Fruit fly (Drosophila melanogaster): ENCODE data around the gene CG16758.

Gene CG16758

dm6 chr3L:2531386-2532176 is 28.2 kb upstream of the CG16758 start:
- TF ChIP-seq EcR (GFP tag; optimal IDR thresholded peaks at IDR 0.05), result no peak
- TF ChIP-seq psq (optimal IDR thresholded peaks at IDR 0.05), result no peak
- no peak for TF ChIP-seq Dll (optimal IDR thresholded peaks at IDR 0.05)
- TF ChIP-seq pan (optimal IDR thresholded peaks at IDR 0.05), result no peak
- TF ChIP-seq CG8478 (optimal IDR thresholded peaks at IDR 0.05), result no peak
- TF ChIP-seq usp (GFP tag; optimal IDR thresholded peaks at IDR 0.05), result no peak

dm6 chr3L:2530635-2531034 is 27.2 kb upstream of the CG16758 start:
- TF ChIP-seq EcR (GFP tag; optimal IDR thresholded peaks at IDR 0.05) (no peak), psq (optimal IDR thresholded peaks at IDR 0.05) (no peak), pan (optimal IDR thresholded peaks at IDR 0.05) (no peak), usp (GFP tag; optimal IDR thresholded peaks at IDR 0.05) (no peak), CG8478 (optimal IDR thresholded peaks at IDR 0.05) (no peak)

dm6 chr3L:2530090-2530489 is 26.7 kb upstream of the CG16758 start:
- no peak for TF ChIP-seq psq (optimal IDR thresholded peaks at IDR 0.05)
- no peak for TF ChIP-seq usp (GFP tag; optimal IDR thresholded peaks at IDR 0.05)
- no peak for TF ChIP-seq CG8478 (optimal IDR thresholded peaks at IDR 0.05)
- no peak for TF ChIP-seq Dll (optimal IDR thresholded peaks at IDR 0.05)
- no peak for TF ChIP-seq EcR (GFP tag; optimal IDR thresholded peaks at IDR 0.05)
- TF ChIP-seq pan (optimal IDR thresholded peaks at IDR 0.05), result no peak

dm6 chr3L:2526873-2527272 is 23.5 kb upstream of the CG16758 start, which contains the start of gene CG32295:
Gene CG32295 (minus strand): TSS chr3L:2526973.
- TF ChIP-seq psq (optimal IDR thresholded peaks at IDR 0.05) (no peak), EcR (GFP tag; optimal IDR thresholded peaks at IDR 0.05) (no peak), CG8478 (optimal IDR thresholded peaks at IDR 0.05) (no peak), Dll (optimal IDR thresholded peaks at IDR 0.05) (no peak), pan (optimal IDR thresholded peaks at IDR 0.05) (no peak), usp (GFP tag; optimal IDR thresholded peaks at IDR 0.05) (no peak)

DNA sequence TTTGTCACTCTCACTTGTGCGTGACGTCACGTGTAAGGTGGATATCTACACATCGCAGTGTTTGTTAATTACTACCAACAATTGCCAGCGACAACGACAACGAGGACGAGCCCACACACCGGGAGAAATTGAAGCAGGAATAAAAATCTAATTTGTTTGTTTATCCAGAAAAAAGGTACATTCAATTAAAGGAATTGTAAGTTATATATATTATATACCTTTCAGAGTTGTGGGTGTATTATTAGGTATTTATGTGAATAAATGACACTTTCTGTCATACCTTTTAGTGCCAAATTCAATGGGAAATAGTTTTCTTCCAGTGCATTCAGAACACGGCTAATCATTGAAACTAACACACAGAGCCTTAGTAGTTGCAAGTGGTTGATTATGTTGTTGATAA is 11.8 kb upstream of the CG16758 start:
- TF ChIP-seq usp (GFP tag; optimal IDR thresholded peaks at IDR 0.05) (no peak), pan (optimal IDR thresholded peaks at IDR 0.05) (no peak), CG8478 (optimal IDR thresholded peaks at IDR 0.05) (no peak), Dll (optimal IDR thresholded peaks at IDR 0.05) (no peak), psq (optimal IDR thresholded peaks at IDR 0.05) (no peak), EcR (GFP tag; optimal IDR thresholded peaks at IDR 0.05) (no peak)

dm6 chr3L:2504796-2505195 is 1.4 kb upstream of the CG16758 start:
- no peak for TF ChIP-seq CG8478 (optimal IDR thresholded peaks at IDR 0.05)
- no peak for TF ChIP-seq usp (GFP tag; optimal IDR thresholded peaks at IDR 0.05)
- TF ChIP-seq pan (optimal IDR thresholded peaks at IDR 0.05), result no peak
- no peak for TF ChIP-seq EcR (GFP tag; optimal IDR thresholded peaks at IDR 0.05)
- no peak for TF ChIP-seq Dll (optimal IDR thresholded peaks at IDR 0.05)
- no peak for TF ChIP-seq psq (optimal IDR thresholded peaks at IDR 0.05)

DNA sequence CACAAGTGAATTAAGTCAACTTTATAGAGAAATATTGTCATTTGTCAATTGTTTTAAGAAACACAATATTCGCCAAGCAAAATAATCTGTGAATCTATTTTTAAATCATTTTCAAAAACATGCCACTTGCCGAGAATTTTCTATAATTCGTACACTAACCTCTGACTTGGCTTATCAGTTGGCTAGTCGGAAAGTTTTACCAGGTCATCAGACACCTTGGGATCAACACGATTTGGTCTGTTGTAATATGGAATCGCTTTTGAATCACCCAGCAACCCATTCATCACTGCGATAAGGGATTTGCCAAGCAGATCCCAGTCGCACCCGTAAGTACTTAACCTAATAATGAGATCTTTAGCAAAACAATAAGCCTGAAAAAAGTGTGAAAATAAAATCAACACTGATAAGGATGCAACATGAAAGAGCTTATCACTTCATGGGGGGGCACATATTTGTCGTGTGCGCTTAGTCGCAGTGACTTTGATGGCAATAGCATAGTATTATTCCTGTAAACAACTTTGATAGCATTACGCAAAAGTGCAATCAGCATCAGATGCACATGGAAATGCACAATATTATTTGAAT is 717 bp upstream of the CG16758 start:
- TF ChIP-seq usp (GFP tag; optimal IDR thresholded peaks at IDR 0.05) (no peak), pan (optimal IDR thresholded peaks at IDR 0.05) (no peak), psq (optimal IDR thresholded peaks at IDR 0.05) (no peak), CG8478 (optimal IDR thresholded peaks at IDR 0.05) (no peak), Dll (optimal IDR thresholded peaks at IDR 0.05) (no peak), EcR (GFP tag; optimal IDR thresholded peaks at IDR 0.05) (no peak)

DNA sequence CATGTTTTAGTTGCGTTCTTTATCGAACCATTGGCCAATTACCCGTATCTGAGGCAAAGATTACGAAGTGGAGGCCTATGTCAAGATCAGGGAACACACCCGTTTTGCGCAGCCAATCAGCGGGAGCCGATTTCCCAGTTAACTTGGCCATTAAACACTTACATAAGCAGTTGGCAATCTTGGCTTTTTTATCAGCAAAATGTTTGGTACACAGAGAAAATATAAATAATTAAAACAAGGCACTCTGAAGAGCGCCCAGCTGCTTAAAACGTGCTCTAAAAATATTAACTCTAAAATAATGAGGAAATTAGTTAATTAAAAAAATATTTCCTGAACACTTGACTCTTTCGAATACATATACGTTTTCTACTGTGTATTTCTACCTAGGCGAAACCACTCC is 1.6 kb downstream of the CG16758 start:
- TF ChIP-seq psq (optimal IDR thresholded peaks at IDR 0.05), result no peak
- TF ChIP-seq pan (optimal IDR thresholded peaks at IDR 0.05), result no peak
- no peak for TF ChIP-seq EcR (GFP tag; optimal IDR thresholded peaks at IDR 0.05)
- TF ChIP-seq usp (GFP tag; optimal IDR thresholded peaks at IDR 0.05), result no peak
- TF ChIP-seq Dll (optimal IDR thresholded peaks at IDR 0.05), result no peak
- no peak for TF ChIP-seq CG8478 (optimal IDR thresholded peaks at IDR 0.05)

DNA sequence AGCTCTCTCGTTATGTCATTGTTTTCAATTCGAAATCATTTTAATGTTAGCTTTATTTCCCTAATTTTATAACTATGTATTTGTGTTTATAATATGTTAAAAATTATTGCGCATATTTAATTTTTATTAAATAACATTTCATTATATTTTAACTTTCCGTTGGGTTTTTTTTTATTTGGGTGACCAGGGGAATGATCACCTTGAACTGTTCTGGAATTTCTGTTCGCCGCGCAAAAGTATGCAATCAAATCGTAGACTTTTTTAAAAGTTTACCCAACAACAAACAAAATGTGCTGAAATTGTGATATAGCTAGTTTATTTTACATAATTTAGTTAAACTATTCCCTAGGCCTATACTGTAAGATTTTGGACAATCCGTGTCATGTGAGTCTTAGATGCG is 4.3 kb downstream of the CG16758 start:
- no peak for TF ChIP-seq usp (GFP tag; optimal IDR thresholded peaks at IDR 0.05)
- no peak for TF ChIP-seq psq (optimal IDR thresholded peaks at IDR 0.05)
- no peak for TF ChIP-seq Dll (optimal IDR thresholded peaks at IDR 0.05)
- no peak for TF ChIP-seq CG8478 (optimal IDR thresholded peaks at IDR 0.05)
- TF ChIP-seq EcR (GFP tag; optimal IDR thresholded peaks at IDR 0.05), result no peak
- TF ChIP-seq pan (optimal IDR thresholded peaks at IDR 0.05), result no peak

- no peak for TF ChIP-seq Dll (optimal IDR thresholded peaks at IDR 0.05)
- no peak for TF ChIP-seq EcR (GFP tag; optimal IDR thresholded peaks at IDR 0.05)
- no peak for TF ChIP-seq psq (optimal IDR thresholded peaks at IDR 0.05)
- no peak for TF ChIP-seq CG8478 (optimal IDR thresholded peaks at IDR 0.05)
- TF ChIP-seq pan (optimal IDR thresholded peaks at IDR 0.05), result no peak
- TF ChIP-seq usp (GFP tag; optimal IDR thresholded peaks at IDR 0.05), result no peak
Measured at dm6 chr3L:2494183-2494541, 9.2 kb downstream of the CG16758 start.

dm6 chr3L:2493517-2494182 is 9.8 kb downstream of the CG16758 start:
- no peak for TF ChIP-seq Dll (optimal IDR thresholded peaks at IDR 0.05)
- TF ChIP-seq CG8478 (optimal IDR thresholded peaks at IDR 0.05), result no peak
- TF ChIP-seq EcR (GFP tag; optimal IDR thresholded peaks at IDR 0.05), result no peak
- TF ChIP-seq usp (GFP tag; optimal IDR thresholded peaks at IDR 0.05), result no peak
- TF ChIP-seq pan (optimal IDR thresholded peaks at IDR 0.05), result no peak
- no peak for TF ChIP-seq psq (optimal IDR thresholded peaks at IDR 0.05)

DNA sequence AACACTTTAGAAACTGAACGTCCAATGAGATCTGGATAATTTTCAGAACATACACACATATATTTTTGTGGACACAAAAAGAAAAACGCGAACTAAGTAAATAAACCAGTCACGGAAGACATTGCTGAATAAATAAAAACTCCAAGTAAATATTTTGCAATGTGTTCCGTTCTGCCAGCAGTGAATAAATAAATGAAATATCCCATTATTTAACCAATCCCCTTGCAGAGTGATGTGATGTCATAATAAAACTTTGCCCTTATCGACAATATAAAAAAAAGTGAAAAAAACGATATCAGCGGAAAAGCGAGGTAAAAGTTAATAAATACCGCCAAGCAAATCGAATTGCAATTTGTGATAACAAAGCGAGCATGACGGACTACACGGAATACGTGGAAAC is 12.7 kb downstream of the CG16758 start:
- TF ChIP-seq usp (GFP tag; optimal IDR thresholded peaks at IDR 0.05), result no peak
- no peak for TF ChIP-seq EcR (GFP tag; optimal IDR thresholded peaks at IDR 0.05)
- TF ChIP-seq pan (optimal IDR thresholded peaks at IDR 0.05), result no peak
- no peak for TF ChIP-seq CG8478 (optimal IDR thresholded peaks at IDR 0.05)
- no peak for TF ChIP-seq psq (optimal IDR thresholded peaks at IDR 0.05)
- no peak for TF ChIP-seq Dll (optimal IDR thresholded peaks at IDR 0.05)
